Fruit fly (Drosophila melanogaster) whole organism, prepupa: ENCODE measurements around the gene Ada2a.

Experiments
- Blimp-1 ChIP-seq: fragments of 200-800 bp; sonication (Bioruptor generic); optimal IDR thresholded peaks from 3 replicates; lab custom pipeline; 2017; ENCODE audit warnings: missing biosample characterization, missing genetic modification characterization, mild to moderate bottlenecking, moderate library complexity, missing genetic modification reagents
- CG32006 ChIP-seq: fragments of 200-800 bp; sonication (Bioruptor generic); optimal IDR thresholded peaks from 3 replicates; lab custom pipeline; 2017; ENCODE audit warnings: missing biosample characterization, mild to moderate bottlenecking, missing genetic modification characterization
- CG4318 ChIP-seq: fragments of 200-800 bp; sonication (Bioruptor generic); optimal IDR thresholded peaks from 3 replicates; lab custom pipeline; 2017; ENCODE audit warnings: missing biosample characterization, mild to moderate bottlenecking, missing genetic modification characterization
- CG6163 ChIP-seq: fragments of 200-800 bp; sonication (Bioruptor generic); IDR thresholded peaks from 3 replicates; pipeline ENCODE4 v1.3.6; 2022; ENCODE audit warnings: missing biosample characterization, missing genetic modification characterization
- CG6854 ChIP-seq: fragments of 200-800 bp; sonication (Bioruptor generic); optimal IDR thresholded peaks from 2 replicates; lab custom pipeline; 2017; ENCODE audit warnings: missing biosample characterization, mild to moderate bottlenecking, missing genetic modification characterization
- fd59A ChIP-seq: fragments of 200-800 bp; sonication (Bioruptor generic); optimal IDR thresholded peaks from 2 replicates; lab custom pipeline; 2017; ENCODE audit warnings: missing biosample characterization, mild to moderate bottlenecking, missing genetic modification characterization, missing genetic modification reagents
- spab ChIP-seq: fragments of 200-800 bp; sonication (Bioruptor generic); optimal IDR thresholded peaks from 2 replicates; lab custom pipeline; 2017; ENCODE audit warnings: missing biosample characterization, mild to moderate bottlenecking, missing genetic modification characterization, missing genetic modification reagents
- vri ChIP-seq: fragments of 200-800 bp; sonication (Bioruptor generic); optimal IDR thresholded peaks from 3 replicates; lab custom pipeline; 2016; ENCODE audit warnings: missing biosample characterization, mild to moderate bottlenecking, missing genetic modification characterization

- TF ChIP-seq CG6854 (GFP tag; lab: Kevin White, UChicago) (no peak), CG32006 (GFP tag; lab: Kevin White, UChicago) (no peak), spab (GFP tag; lab: Kevin White, UChicago) (no peak), fd59A (GFP tag; lab: Kevin White, UChicago) (no peak), CG6163 (GFP tag; lab: Robert Waterston, UW) (no peak), CG4318 (no peak), Blimp-1 (GFP tag; lab: Kevin White, UChicago) (no peak), vri (GFP tag; lab: Kevin White, UChicago) (no peak)
These were observed at the start of gene Ada2a, which contains the start of the genes Polr2D, Tgs1 and moi for dm6 chr3R:18255281-18255680.
